Fruit fly (Drosophila melanogaster) whole organism, prepupa: Measurements from ENCODE around the gene Mst27D.

Experiments
- Blimp-1 ChIP-seq: fragments of 200-800 bp; sonication (Bioruptor generic); optimal IDR thresholded peaks from 3 replicates; lab custom pipeline; 2017; ENCODE audit warnings: missing biosample characterization, missing genetic modification characterization, mild to moderate bottlenecking, moderate library complexity, missing genetic modification reagents
- CG10631 ChIP-seq: fragments of 200-800 bp; sonication (Bioruptor generic); optimal IDR thresholded peaks from 2 replicates; lab custom pipeline; 2016; ENCODE audit warnings: missing biosample characterization, missing genetic modification characterization
- CG10669 ChIP-seq: fragments of 200-800 bp; sonication (Bioruptor generic); optimal IDR thresholded peaks from 3 replicates; lab custom pipeline; 2018; ENCODE audit warnings: missing biosample characterization, mild to moderate bottlenecking, missing genetic modification characterization, moderate library complexity
- CG11294 ChIP-seq: fragments of 200-800 bp; sonication (Bioruptor generic); IDR thresholded peaks from 2 replicates; pipeline ENCODE4 v1.3.6; 2022; ENCODE audit warnings: missing biosample characterization, missing genetic modification characterization
- CG11762 ChIP-seq: fragments of 200-800 bp; sonication (Bioruptor generic); optimal IDR thresholded peaks from 3 replicates; lab custom pipeline; 2016; ENCODE audit warnings: missing biosample characterization, missing genetic modification characterization; ENCODE audit not compliant: insufficient read depth
- CG11902 ChIP-seq: fragments of 200-800 bp; sonication (Bioruptor generic); optimal IDR thresholded peaks from 3 replicates; lab custom pipeline; 2016; ENCODE audit warnings: missing biosample characterization, missing genetic modification characterization
- CG15336 ChIP-seq: fragments of 200-800 bp; sonication (Bioruptor generic); IDR thresholded peaks from 2 replicates; pipeline ENCODE4 v1.3.6; 2022; ENCODE audit warnings: missing biosample characterization, missing genetic modification characterization
- CG16779 ChIP-seq: fragments of 200-800 bp; sonication (Bioruptor generic); optimal IDR thresholded peaks from 3 replicates; lab custom pipeline; 2017; ENCODE audit warnings: missing biosample characterization, mild to moderate bottlenecking, missing genetic modification characterization
- CG3032 ChIP-seq: fragments of 200-800 bp; optimal IDR thresholded peaks from 2 replicates; lab custom pipeline; 2019; ENCODE audit warnings: missing biosample characterization, mild to moderate bottlenecking, missing genetic modification characterization, moderate library complexity
- CG31627 ChIP-seq: fragments of 200-800 bp; sonication (Bioruptor generic); optimal IDR thresholded peaks from 3 replicates; lab custom pipeline; 2016; ENCODE audit warnings: missing biosample characterization, missing genetic modification characterization
- CG32006 ChIP-seq: fragments of 200-800 bp; sonication (Bioruptor generic); optimal IDR thresholded peaks from 3 replicates; lab custom pipeline; 2017; ENCODE audit warnings: missing biosample characterization, mild to moderate bottlenecking, missing genetic modification characterization
- CG34406 ChIP-seq: fragments of 200-800 bp; sonication (Bioruptor generic); optimal IDR thresholded peaks from 3 replicates; lab custom pipeline; 2016; ENCODE audit warnings: missing biosample characterization, missing genetic modification characterization
- CG3919 ChIP-seq: fragments of 200-800 bp; sonication (Bioruptor generic); optimal IDR thresholded peaks from 3 replicates; lab custom pipeline; 2016; ENCODE audit warnings: missing biosample characterization, missing genetic modification characterization
- CG6163 ChIP-seq: fragments of 200-800 bp; sonication (Bioruptor generic); IDR thresholded peaks from 3 replicates; pipeline ENCODE4 v1.3.6; 2022; ENCODE audit warnings: missing biosample characterization, missing genetic modification characterization
- CG6276 ChIP-seq: fragments of 200-800 bp; sonication (Bioruptor generic); optimal IDR thresholded peaks from 2 replicates; lab custom pipeline; 2017; ENCODE audit warnings: missing biosample characterization, mild to moderate bottlenecking, missing genetic modification characterization
- CG6792 ChIP-seq: fragments of 200-800 bp; sonication (Bioruptor generic); optimal IDR thresholded peaks from 3 replicates; lab custom pipeline; 2016; ENCODE audit warnings: missing biosample characterization, missing genetic modification characterization
- CG6808 ChIP-seq: fragments of 200-800 bp; sonication (Bioruptor generic); optimal IDR thresholded peaks from 3 replicates; lab custom pipeline; 2017; ENCODE audit warnings: missing biosample characterization, missing genetic modification characterization, mild to moderate bottlenecking, moderate library complexity, missing genetic modification reagents
- CG6854 ChIP-seq: fragments of 200-800 bp; sonication (Bioruptor generic); optimal IDR thresholded peaks from 2 replicates; lab custom pipeline; 2017; ENCODE audit warnings: missing biosample characterization, mild to moderate bottlenecking, missing genetic modification characterization
- CG7368 ChIP-seq: fragments of 200-800 bp; sonication (Bioruptor generic); optimal IDR thresholded peaks from 3 replicates; lab custom pipeline; 2016; ENCODE audit warnings: missing biosample characterization, missing genetic modification characterization
- CG8319 ChIP-seq: fragments of 200-800 bp; sonication (Bioruptor generic); optimal IDR thresholded peaks from 3 replicates; lab custom pipeline; 2016; ENCODE audit warnings: missing biosample characterization, missing genetic modification characterization
- CG8632 ChIP-seq: fragments of 200-800 bp; sonication (Bioruptor generic); optimal IDR thresholded peaks from 3 replicates; lab custom pipeline; 2016; ENCODE audit warnings: missing biosample characterization, missing genetic modification characterization
- CG9139 ChIP-seq: fragments of 200-800 bp; sonication (Bioruptor generic); optimal IDR thresholded peaks from 3 replicates; lab custom pipeline; 2017; ENCODE audit warnings: missing biosample characterization, mild to moderate bottlenecking, missing genetic modification characterization
- Eip75B ChIP-seq: fragments of 200-800 bp; sonication (Bioruptor generic); optimal IDR thresholded peaks from 3 replicates; lab custom pipeline; 2016; ENCODE audit warnings: missing biosample characterization, missing genetic modification characterization
- Eip78C ChIP-seq: fragments of 200-800 bp; sonication (Bioruptor generic); peaks from one replicate; lab custom pipeline; 2016; ENCODE audit warnings: missing biosample characterization, missing genetic modification characterization
- Eip93F ChIP-seq: fragments of 200-800 bp; sonication (Bioruptor generic); optimal IDR thresholded peaks from 2 replicates; lab custom pipeline; 2016; ENCODE audit warnings: missing biosample characterization, mild to moderate bottlenecking, missing genetic modification characterization
- Ets21C ChIP-seq: fragments of 200-800 bp; sonication (Bioruptor generic); optimal IDR thresholded peaks from 3 replicates; lab custom pipeline; 2016; ENCODE audit warnings: missing biosample characterization, missing genetic modification characterization
- Ets96B ChIP-seq: fragments of 200-800 bp; optimal IDR thresholded peaks from 2 replicates; lab custom pipeline; 2019; ENCODE audit warnings: missing biosample characterization, mild to moderate bottlenecking, missing genetic modification characterization, moderate library complexity
- Gug ChIP-seq: fragments of 200-800 bp; sonication (Bioruptor generic); IDR thresholded peaks from 2 replicates; pipeline ENCODE4 v1.3.6; 2022; ENCODE audit warnings: missing biosample characterization, missing genetic modification characterization
- Hr38 ChIP-seq: sonication (Bioruptor generic); optimal IDR thresholded peaks from 2 replicates; lab custom pipeline; 2016; ENCODE audit warnings: missing biosample characterization, missing genetic modification characterization
- Hr39 ChIP-seq: fragments of 200-800 bp; sonication (Bioruptor generic); optimal IDR thresholded peaks from 2 replicates; lab custom pipeline; 2016; ENCODE audit warnings: missing biosample characterization, missing genetic modification characterization
- Hr4 ChIP-seq: fragments of 200-800 bp; sonication (Bioruptor generic); optimal IDR thresholded peaks from 3 replicates; lab custom pipeline; 2016; ENCODE audit warnings: missing biosample characterization, missing genetic modification characterization
- Lpt ChIP-seq: fragments of 200-800 bp; sonication (Bioruptor generic); optimal IDR thresholded peaks from 3 replicates; lab custom pipeline; 2016; ENCODE audit warnings: missing biosample characterization, missing genetic modification characterization
- Met ChIP-seq: fragments of 200-800 bp; sonication (Bioruptor generic); optimal IDR thresholded peaks from 3 replicates; lab custom pipeline; 2016; ENCODE audit warnings: missing biosample characterization, missing genetic modification characterization
- OdsH ChIP-seq: fragments of 200-800 bp; sonication (Bioruptor generic); optimal IDR thresholded peaks from 3 replicates; lab custom pipeline; 2016; ENCODE audit warnings: missing biosample characterization, missing genetic modification characterization
- Smox ChIP-seq: fragments of 200-800 bp; sonication (Bioruptor generic); optimal IDR thresholded peaks from 3 replicates; lab custom pipeline; 2016; ENCODE audit warnings: missing biosample characterization, missing genetic modification characterization
- Sox14 ChIP-seq: fragments of 200-800 bp; sonication (Bioruptor generic); optimal IDR thresholded peaks from 3 replicates; lab custom pipeline; 2016; ENCODE audit warnings: missing biosample characterization, missing genetic modification characterization
- Sox15 ChIP-seq: fragments of 200-800 bp; sonication (Bioruptor generic); optimal IDR thresholded peaks from 3 replicates; lab custom pipeline; 2016; ENCODE audit warnings: missing biosample characterization, missing genetic modification characterization
- achi ChIP-seq: fragments of 200-800 bp; sonication (Bioruptor generic); optimal IDR thresholded peaks from 3 replicates; lab custom pipeline; 2016; ENCODE audit warnings: missing biosample characterization, missing genetic modification characterization
- acj6 ChIP-seq: fragments of 200-800 bp; sonication (Bioruptor generic); optimal IDR thresholded peaks from 3 replicates; lab custom pipeline; 2016; ENCODE audit warnings: missing biosample characterization, missing genetic modification characterization
- cyc ChIP-seq: fragments of 200-800 bp; sonication (Bioruptor generic); optimal IDR thresholded peaks from 3 replicates; lab custom pipeline; 2016; ENCODE audit warnings: missing biosample characterization, missing genetic modification characterization
- dsx ChIP-seq: fragments of 200-800 bp; optimal IDR thresholded peaks from 3 replicates; lab custom pipeline; 2019; ENCODE audit warnings: missing biosample characterization, mild to moderate bottlenecking, missing genetic modification characterization, moderate library complexity; ENCODE audit not compliant: poor library complexity, severe bottlenecking
- eg ChIP-seq: fragments of 200-800 bp; sonication (Bioruptor generic); IDR thresholded peaks from 3 replicates; pipeline ENCODE4 v1.3.6; 2022; ENCODE audit warnings: missing biosample characterization, missing genetic modification characterization
- esn ChIP-seq: fragments of 200-800 bp; sonication (Bioruptor generic); optimal IDR thresholded peaks from 2 replicates; lab custom pipeline; 2016; ENCODE audit warnings: missing biosample characterization, mild to moderate bottlenecking, missing genetic modification characterization, moderate library complexity
- fd59A ChIP-seq: fragments of 200-800 bp; sonication (Bioruptor generic); optimal IDR thresholded peaks from 2 replicates; lab custom pipeline; 2017; ENCODE audit warnings: missing biosample characterization, mild to moderate bottlenecking, missing genetic modification characterization, missing genetic modification reagents
- fd85E ChIP-seq: fragments of 200-800 bp; sonication (Bioruptor generic); optimal IDR thresholded peaks from 3 replicates; lab custom pipeline; 2016; ENCODE audit warnings: missing biosample characterization, missing genetic modification characterization
- fkh ChIP-seq: fragments of 200-800 bp; sonication (Bioruptor generic); optimal IDR thresholded peaks from 3 replicates; lab custom pipeline; 2017; ENCODE audit warnings: missing biosample characterization, mild to moderate bottlenecking, missing genetic modification characterization, moderate library complexity
- net ChIP-seq: fragments of 200-800 bp; sonication (Bioruptor generic); optimal IDR thresholded peaks from 3 replicates; lab custom pipeline; 2016; ENCODE audit warnings: missing biosample characterization, missing genetic modification characterization
- salr ChIP-seq, 2 experiments: fragments of 200-800 bp; sonication (Bioruptor generic); optimal IDR thresholded peaks; 3 replicates each; lab custom pipeline; 2016 to 2018; ENCODE audit warnings: missing biosample characterization in 2 of 2, missing genetic modification characterization in 2 of 2, mild to moderate bottlenecking in 1 of 2
- spab ChIP-seq: fragments of 200-800 bp; sonication (Bioruptor generic); optimal IDR thresholded peaks from 2 replicates; lab custom pipeline; 2017; ENCODE audit warnings: missing biosample characterization, mild to moderate bottlenecking, missing genetic modification characterization, missing genetic modification reagents
- ss ChIP-seq, 2 experiments: fragments of 200-800 bp; sonication (Bioruptor generic); optimal IDR thresholded peaks; 2 replicates in 1 of 2; 3 replicates in 1 of 2; lab custom pipeline; 2017 to 2018; ENCODE audit warnings: mild to moderate bottlenecking in 2 of 2, missing biosample characterization in 2 of 2, missing genetic modification characterization in 2 of 2, moderate library complexity in 1 of 2
- svp ChIP-seq: fragments of 200-800 bp; sonication (Bioruptor generic); peaks from one replicate; lab custom pipeline; 2016; ENCODE audit warnings: missing biosample characterization, missing genetic modification characterization
- topi ChIP-seq: fragments of 200-800 bp; sonication (Bioruptor generic); optimal IDR thresholded peaks from 3 replicates; lab custom pipeline; 2016; ENCODE audit warnings: missing biosample characterization, missing genetic modification characterization
- vri ChIP-seq: fragments of 200-800 bp; sonication (Bioruptor generic); optimal IDR thresholded peaks from 3 replicates; lab custom pipeline; 2016; ENCODE audit warnings: missing biosample characterization, mild to moderate bottlenecking, missing genetic modification characterization

The Mst27D gene

DNA sequence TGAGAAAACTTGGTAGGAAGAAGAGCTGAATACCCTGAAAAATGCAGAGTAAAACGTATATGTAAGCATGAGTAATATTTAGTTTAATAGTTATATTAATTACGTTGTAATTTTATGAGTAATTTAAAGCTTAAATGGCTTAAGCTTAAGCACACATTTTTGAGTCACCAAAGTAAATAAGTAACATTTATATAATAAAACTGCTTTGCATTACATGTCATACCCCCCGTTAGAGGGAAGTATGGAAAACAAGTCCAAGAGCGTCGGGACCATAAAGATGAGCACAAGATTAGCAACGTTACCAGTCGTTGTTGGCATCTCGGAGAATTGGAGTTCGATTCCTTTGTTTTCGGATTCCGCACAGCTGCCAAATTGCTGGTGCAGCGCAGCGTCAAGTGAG is 33.7 kb upstream of the Mst27D start:
- TF ChIP-seq net, result peak; percentile 23
- TF ChIP-seq Eip75B (GFP tag; lab: Kevin White, UChicago), result no peak
- TF ChIP-seq CG15336 (GFP tag; lab: Robert Waterston, UW), result peak; percentile 50; the same call in 1 of the 2 replicates
- peak; percentile 42 for TF ChIP-seq CG10631
- TF ChIP-seq CG6163, result 0 out of 3 replicates have a peak, but pooled peaks have one; percentile 5
- TF ChIP-seq Sox15 (GFP tag; lab: Kevin White, UChicago), result no peak
- TF ChIP-seq Eip93F (GFP tag; lab: Kevin White, UChicago), result no peak
- peak; percentile 32 for TF ChIP-seq achi (GFP tag; lab: Kevin White, UChicago)
- no peak for TF ChIP-seq fd85E
- TF ChIP-seq Hr38 (GFP tag; lab: Kevin White, UChicago), result no peak
- no peak for TF ChIP-seq CG8319 (GFP tag; lab: Kevin White, UChicago)
- TF ChIP-seq dsx (GFP tag; lab: Kevin White, UChicago), result no peak
- TF ChIP-seq CG31627, result peak; percentile 16
- no peak for TF ChIP-seq fkh
- peak; percentile 66 for TF ChIP-seq svp (GFP tag; lab: Kevin White, UChicago)
- TF ChIP-seq CG16779, result no peak
- TF ChIP-seq OdsH (GFP tag; lab: Kevin White, UChicago), result peak; percentile 50
- peak; percentile 63 for TF ChIP-seq esn (GFP tag; lab: Kevin White, UChicago)
- TF ChIP-seq CG11762 (GFP tag; lab: Kevin White, UChicago), result no peak
- no peak for TF ChIP-seq spab (GFP tag; lab: Kevin White, UChicago)
- TF ChIP-seq CG32006 (GFP tag; lab: Kevin White, UChicago), result peak; percentile 19
- TF ChIP-seq CG6276 (GFP tag; lab: Kevin White, UChicago), result no peak
- TF ChIP-seq eg (GFP tag; lab: Robert Waterston, UW), result no peak
- TF ChIP-seq salr (GFP tag; optimal IDR thresholded peaks at IDR 0.05; lab: Kevin White, UChicago), result peak in 1 of 2 experiments; percentile 31
- no peak for TF ChIP-seq Hr4 (GFP tag; lab: Kevin White, UChicago)
- no peak for TF ChIP-seq CG10669 (GFP tag; lab: Kevin White, UChicago)
- TF ChIP-seq fd59A, result peak; percentile 24
- peak; percentile 12 for TF ChIP-seq CG34406 (GFP tag; lab: Kevin White, UChicago)
- no peak for TF ChIP-seq CG9139 (GFP tag; lab: Kevin White, UChicago)
- no peak for TF ChIP-seq ss (GFP tag; optimal IDR thresholded peaks at IDR 0.05; lab: Kevin White, UChicago)
- no peak for TF ChIP-seq Hr39 (GFP tag; lab: Kevin White, UChicago)
- TF ChIP-seq Lpt, result no peak
- TF ChIP-seq vri (GFP tag; lab: Kevin White, UChicago), result no peak
- TF ChIP-seq CG7368, result no peak
- peak; percentile 17 for TF ChIP-seq Sox14 (GFP tag; lab: Kevin White, UChicago)
- no peak for TF ChIP-seq Gug (GFP tag; lab: Robert Waterston, UW)
- TF ChIP-seq topi (GFP tag; lab: Kevin White, UChicago), result peak; percentile 43
- TF ChIP-seq CG6854 (GFP tag; lab: Kevin White, UChicago), result no peak
- no peak for TF ChIP-seq CG11294
- no peak for TF ChIP-seq Ets96B
- TF ChIP-seq CG3032, result no peak
- TF ChIP-seq CG11902 (GFP tag; lab: Kevin White, UChicago), result no peak
- TF ChIP-seq acj6 (GFP tag; lab: Kevin White, UChicago), result no peak
- TF ChIP-seq Blimp-1, result no peak
- peak; percentile 16 for TF ChIP-seq Ets21C (GFP tag; lab: Kevin White, UChicago)
- peak; percentile 71 for TF ChIP-seq Eip78C (GFP tag; lab: Kevin White, UChicago)
- no peak for TF ChIP-seq cyc (GFP tag; lab: Kevin White, UChicago)
- peak; percentile 19 for TF ChIP-seq CG6792
- TF ChIP-seq Smox (GFP tag; lab: Kevin White, UChicago), result peak; percentile 52
- TF ChIP-seq CG6808 (GFP tag; lab: Kevin White, UChicago), result no peak
- TF ChIP-seq CG8632 (GFP tag; lab: Kevin White, UChicago), result peak; percentile 28
- TF ChIP-seq Met (GFP tag; lab: Kevin White, UChicago), result no peak
- no peak for TF ChIP-seq CG3919 (GFP tag; lab: Kevin White, UChicago)
